Fruit fly (Drosophila melanogaster) whole organism, pupa: Measurements from ENCODE around the gene rn.

Experiments used
- CG10348 ChIP-seq: fragments of 200-800 bp; sonication (Bioruptor generic); IDR thresholded peaks from 2 replicates; pipeline ENCODE4 v1.3.6; 2022; ENCODE audit warnings: missing biosample characterization, missing genetic modification characterization
- CG12605 ChIP-seq: fragments of 200-800 bp; sonication (Bioruptor generic); IDR thresholded peaks from 2 replicates; pipeline ENCODE4 v1.3.6; 2022; ENCODE audit warnings: missing biosample characterization, missing genetic modification characterization
- CG13204 ChIP-seq: fragments of 200-800 bp; sonication (Bioruptor generic); optimal IDR thresholded peaks from 2 replicates; lab custom pipeline; 2018; ENCODE audit warnings: missing biosample characterization, mild to moderate bottlenecking, missing genetic modification characterization, moderate library complexity
- CG14655 ChIP-seq: fragments of 200-800 bp; sonication (Bioruptor generic); optimal IDR thresholded peaks from 3 replicates; lab custom pipeline; 2017; ENCODE audit warnings: mild to moderate bottlenecking, missing biosample characterization, missing genetic modification reagents, missing genetic modification characterization
- CG15710 ChIP-seq: fragments of 200-800 bp; sonication (Bioruptor generic); optimal IDR thresholded peaks from 2 replicates; lab custom pipeline; 2018; ENCODE audit warnings: missing biosample characterization, mild to moderate bottlenecking, missing genetic modification characterization, moderate library complexity
- CG17806 ChIP-seq: fragments of 200-800 bp; sonication (Bioruptor generic); optimal IDR thresholded peaks from 2 replicates; lab custom pipeline; 2018; ENCODE audit warnings: missing biosample characterization, mild to moderate bottlenecking, missing genetic modification characterization, moderate library complexity
- CG32121 ChIP-seq: fragments of 200-800 bp; sonication (Bioruptor generic); IDR thresholded peaks from 2 replicates; pipeline ENCODE4 v1.3.6; 2022; ENCODE audit warnings: missing biosample characterization, missing genetic modification characterization
- CG34367 ChIP-seq: fragments of 200-800 bp; sonication (Bioruptor generic); optimal IDR thresholded peaks from 2 replicates; lab custom pipeline; 2018; ENCODE audit warnings: missing biosample characterization, mild to moderate bottlenecking, missing genetic modification characterization
- CG4496 ChIP-seq: fragments of 200-800 bp; sonication (Bioruptor generic); IDR thresholded peaks from 3 replicates; pipeline ENCODE4 v1.3.6; 2022; ENCODE audit warnings: missing biosample characterization, missing genetic modification characterization
- CG8159 ChIP-seq: fragments of 200-800 bp; sonication (Bioruptor generic); optimal IDR thresholded peaks from 3 replicates; lab custom pipeline; 2018; ENCODE audit warnings: missing biosample characterization, mild to moderate bottlenecking, missing genetic modification characterization, moderate library complexity
- CG8301 ChIP-seq: fragments of 200-800 bp; sonication (Bioruptor generic); optimal IDR thresholded peaks from 2 replicates; lab custom pipeline; 2018; ENCODE audit warnings: missing biosample characterization, mild to moderate bottlenecking, missing genetic modification characterization
- CG9948 ChIP-seq: fragments of 200-800 bp; sonication (Bioruptor generic); optimal IDR thresholded peaks from 2 replicates; lab custom pipeline; 2018; ENCODE audit warnings: missing biosample characterization, mild to moderate bottlenecking, missing genetic modification characterization, moderate library complexity
- D1 ChIP-seq: fragments of 200-800 bp; sonication (Bioruptor generic); optimal IDR thresholded peaks from 2 replicates; lab custom pipeline; 2018; ENCODE audit warnings: missing biosample characterization, mild to moderate bottlenecking, missing genetic modification characterization, moderate library complexity
- EcR ChIP-seq: fragments of 200-800 bp; sonication (Bioruptor generic); optimal IDR thresholded peaks from 3 replicates; lab custom pipeline; 2019; ENCODE audit warnings: missing biosample characterization, missing genetic modification characterization, mild to moderate bottlenecking, moderate library complexity, missing genetic modification reagents
- Ets98B ChIP-seq: fragments of 200-800 bp; sonication (Bioruptor generic); IDR thresholded peaks from 2 replicates; pipeline ENCODE4 v1.3.6; 2022; ENCODE audit warnings: missing biosample characterization, missing genetic modification characterization
- Pif1A ChIP-seq: fragments of 200-800 bp; sonication (Bioruptor generic); optimal IDR thresholded peaks from 3 replicates; lab custom pipeline; 2016; ENCODE audit warnings: missing biosample characterization, missing genetic modification characterization
- Pif1B ChIP-seq: fragments of 200-800 bp; sonication (Bioruptor generic); optimal IDR thresholded peaks from 3 replicates; lab custom pipeline; 2016; ENCODE audit warnings: missing biosample characterization, missing genetic modification characterization
- Snoo ChIP-seq: fragments of 200-800 bp; sonication (Bioruptor generic); optimal IDR thresholded peaks from 3 replicates; lab custom pipeline; 2017; ENCODE audit warnings: missing biosample characterization, mild to moderate bottlenecking, missing genetic modification characterization, inconsistent platforms
- fd96Ca ChIP-seq: fragments of 200-800 bp; sonication (Bioruptor generic); IDR thresholded peaks from 3 replicates; pipeline ENCODE4 v1.3.6; 2022; ENCODE audit warnings: missing biosample characterization, missing genetic modification characterization
- gl ChIP-seq: fragments of 200-800 bp; sonication (Bioruptor generic); optimal IDR thresholded peaks from 2 replicates; lab custom pipeline; 2018; ENCODE audit warnings: missing biosample characterization, mild to moderate bottlenecking, missing genetic modification characterization
- rn ChIP-seq: fragments of 200-800 bp; sonication (Bioruptor generic); IDR thresholded peaks from 2 replicates; pipeline ENCODE4 v1.3.6; 2022; ENCODE audit warnings: missing biosample characterization, missing genetic modification characterization

The rn gene

dm6 chr3R:7246889-7247288 is 62.5 kb downstream of the rn start, which contains the start of the genes Noc3 and CG10053:
Gene Noc3, minus strand, starts transcription at chr3R:7246969.
Gene CG10053, plus strand, starts transcription at chr3R:7247090.
- no peak for TF ChIP-seq EcR (GFP tag; lab: Kevin White, UChicago)
- TF ChIP-seq D1: no peak
- no peak for TF ChIP-seq rn (GFP tag; lab: Robert Waterston, UW)
- TF ChIP-seq CG4496 (GFP tag; lab: Robert Waterston, UW): no peak
- TF ChIP-seq CG32121 (GFP tag; lab: Robert Waterston, UW): no peak
- no peak for TF ChIP-seq CG14655
- no peak for TF ChIP-seq Snoo (tag; lab: Kevin White, UChicago)
- TF ChIP-seq CG34367 (tag; lab: Kevin White, UChicago): no peak
- TF ChIP-seq CG15710 (tag; lab: Kevin White, UChicago): no peak
- no peak for TF ChIP-seq CG12605 (GFP tag; lab: Robert Waterston, UW)
- no peak for TF ChIP-seq CG9948 (tag; lab: Kevin White, UChicago)
- no peak for TF ChIP-seq CG17806
- TF ChIP-seq CG10348 (GFP tag; lab: Robert Waterston, UW): no peak
- no peak for TF ChIP-seq fd96Ca
- TF ChIP-seq Ets98B (GFP tag; lab: Robert Waterston, UW): no peak
- TF ChIP-seq gl: no peak
- no peak for TF ChIP-seq Pif1A
- TF ChIP-seq Pif1B (GFP tag; lab: Kevin White, UChicago): no peak
- no peak for TF ChIP-seq CG13204 (GFP tag; lab: Kevin White, UChicago)
- TF ChIP-seq CG8301: no peak

dm6 chr3R:7241460-7241859 is 68.0 kb downstream of the rn start, which contains the start of gene CG14607:
Gene CG14607, plus strand, starts transcription at chr3R:7241760.
- TF ChIP-seq EcR (GFP tag; lab: Kevin White, UChicago) (no peak), CG12605 (GFP tag; lab: Robert Waterston, UW) (no peak), rn (GFP tag; lab: Robert Waterston, UW) (no peak), Snoo (tag; lab: Kevin White, UChicago) (no peak), CG15710 (tag; lab: Kevin White, UChicago) (no peak), CG8159 (tag; lab: Kevin White, UChicago) (no peak), CG8301 (no peak), CG4496 (GFP tag; lab: Robert Waterston, UW) (no peak), Ets98B (GFP tag; lab: Robert Waterston, UW) (no peak), CG14655 (no peak), CG10348 (GFP tag; lab: Robert Waterston, UW) (no peak), Pif1A (no peak), fd96Ca (no peak), gl (no peak)

- peak; percentile 90 for TF ChIP-seq CG13204 (GFP tag; lab: Kevin White, UChicago)
- TF ChIP-seq CG10348 (GFP tag; lab: Robert Waterston, UW): no peak
- no peak for TF ChIP-seq D1
- no peak for TF ChIP-seq rn (GFP tag; lab: Robert Waterston, UW)
- no peak for TF ChIP-seq EcR (GFP tag; lab: Kevin White, UChicago)
- no peak for TF ChIP-seq Ets98B (GFP tag; lab: Robert Waterston, UW)
- TF ChIP-seq CG8301: no peak
- no peak for TF ChIP-seq CG15710 (tag; lab: Kevin White, UChicago)
- no peak for TF ChIP-seq CG4496 (GFP tag; lab: Robert Waterston, UW)
These were observed 85.4 kb downstream of the rn start, which contains the start of gene thw for dm6 chr3R:7223972-7224464. Gene thw, plus strand, starts transcription at chr3R:7224414.
